Fruit fly (Drosophila melanogaster): ENCODE measurements around the gene PIG-B.

dm6 chr3L:3767825-3768224 is 43.2 kb upstream of the PIG-B start:
- TF ChIP-seq net (GFP tag; optimal IDR thresholded peaks at IDR 0.05): no peak
- no peak for TF ChIP-seq CG6276 (GFP tag; optimal IDR thresholded peaks at IDR 0.05)
- TF ChIP-seq fd59A (GFP tag; optimal IDR thresholded peaks at IDR 0.05): peak; percentile 14
